Worm (Caenorhabditis elegans) whole organism, early embryonic: Measurements from ENCODE around the gene rev-3.

Experiments used
- B0310.2 ChIP-seq: sonication (generic microtip); optimal IDR thresholded peaks from 2 replicates; lab custom pipeline; 2016; ENCODE audit warnings: mild to moderate bottlenecking, missing genetic modification characterization, missing compliant biosample characterization
- aly-1 ChIP-seq: sonication (generic microtip); optimal IDR thresholded peaks from 2 replicates; lab custom pipeline; 2016; ENCODE audit warnings: missing genetic modification characterization, missing compliant biosample characterization
- ama-1 ChIP-seq: fragments of 150-350 bp; optimal IDR thresholded peaks from 2 replicates; lab custom pipeline; 2014
- ceh-13 ChIP-seq: fragments of 200-800 bp; sonication (Bioruptor generic); optimal IDR thresholded peaks from 2 replicates; lab custom pipeline; 2018; ENCODE audit warnings: mild to moderate bottlenecking, missing genetic modification characterization, missing compliant biosample characterization
- ceh-36 ChIP-seq: sonication (generic microtip); optimal IDR thresholded peaks from 2 replicates; lab custom pipeline; 2016; ENCODE audit warnings: missing genetic modification characterization, inconsistent platforms, missing compliant biosample characterization
- flt-1 ChIP-seq: fragments of 200-800 bp; sonication (Bioruptor generic); IDR thresholded peaks from 2 replicates; pipeline ENCODE4 v1.3.6; 2022; ENCODE audit warnings: missing genetic modification characterization, missing compliant biosample characterization
- hnd-1 ChIP-seq: sonication (generic microtip); optimal IDR thresholded peaks from 2 replicates; lab custom pipeline; 2016; ENCODE audit warnings: missing genetic modification characterization, missing compliant biosample characterization
- pes-1 ChIP-seq: fragments of 200-800 bp; sonication (Bioruptor generic); IDR thresholded peaks from 2 replicates; pipeline ENCODE4 v1.3.6; 2022; ENCODE audit warnings: missing genetic modification reagents, missing genetic modification characterization, missing compliant biosample characterization
- sea-1 ChIP-seq: fragments of 200-800 bp; sonication (Bioruptor generic); conservative IDR thresholded peaks from 2 replicates; pipeline ENCODE4 v1.3.6; 2022; ENCODE audit warnings: missing genetic modification characterization, missing compliant biosample characterization
- tbx-11 ChIP-seq: fragments of 200-800 bp; sonication (Bioruptor generic); IDR thresholded peaks from 2 replicates; pipeline ENCODE4 v1.3.6; 2022; ENCODE audit warnings: missing genetic modification characterization, missing compliant biosample characterization
- tbx-37 ChIP-seq: fragments of 200-800 bp; sonication (Bioruptor generic); conservative IDR thresholded peaks from 2 replicates; pipeline ENCODE4 v1.3.6; 2022; ENCODE audit warnings: missing genetic modification reagents, missing genetic modification characterization, missing compliant biosample characterization
- tra-4 ChIP-seq: sonication (generic microtip); optimal IDR thresholded peaks from 2 replicates; lab custom pipeline; 2017; ENCODE audit warnings: missing genetic modification characterization, missing compliant biosample characterization

ce11 chrIII:5836816-5837215, 46.4 kb upstream of the rev-3 start, which contains the start of gene W04D12.1:
- no peak for TF ChIP-seq pes-1 (GFP tag; lab: Robert Waterston, UW)
- TF ChIP-seq ama-1 (lab: Kevin White, UChicago): no peak
- no peak for TF ChIP-seq B0310.2 (tag; lab: Kevin White, UChicago)
- no peak for TF ChIP-seq tbx-11 (GFP tag; lab: Robert Waterston, UW)
- no peak for TF ChIP-seq tbx-37 (GFP tag; lab: Robert Waterston, UW)
- no peak for TF ChIP-seq flt-1 (GFP tag; lab: Robert Waterston, UW)
- no peak for TF ChIP-seq ceh-13 (GFP tag; lab: Kevin White, UChicago)
- no peak for TF ChIP-seq hnd-1
- no peak for TF ChIP-seq ceh-36 (tag; lab: Kevin White, UChicago)
- no peak for TF ChIP-seq sea-1 (GFP tag; lab: Robert Waterston, UW)
- no peak for TF ChIP-seq tra-4
- no peak for TF ChIP-seq aly-1 (tag; lab: Kevin White, UChicago)
